Fruit fly (Drosophila melanogaster): ENCODE data around the gene CG14974.

Gene CG14974

DNA sequence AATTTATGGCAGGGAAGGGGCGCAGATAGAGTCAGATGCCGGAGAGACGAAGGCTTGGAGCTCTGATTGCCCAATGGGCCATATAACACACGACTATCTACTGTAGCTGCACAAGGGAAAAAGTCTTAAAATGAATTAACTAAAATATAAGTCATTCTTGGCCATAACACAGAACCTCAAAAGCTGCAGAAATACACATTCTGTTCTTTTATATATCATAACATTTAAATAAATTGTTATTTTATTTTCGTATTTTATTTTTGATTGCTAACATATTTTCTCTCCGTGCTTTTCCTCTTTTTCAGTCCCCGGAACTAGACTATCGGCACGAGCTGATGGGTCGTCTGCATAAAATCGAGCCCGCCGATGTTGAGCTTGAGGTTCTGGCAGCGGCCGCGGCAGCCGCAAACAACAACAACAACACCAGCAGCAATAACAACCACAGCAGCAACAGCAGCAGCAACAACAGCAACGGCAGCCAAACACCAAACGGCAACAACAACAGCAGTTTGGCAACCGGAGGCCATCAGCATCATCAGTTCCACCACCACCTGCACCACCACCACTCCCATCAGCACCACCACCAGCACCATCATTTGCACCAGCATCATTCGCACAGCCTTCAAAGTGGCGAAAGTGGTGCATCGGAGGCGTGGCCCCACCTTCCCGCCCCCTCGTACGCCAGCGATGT is 23.6 kb upstream of the CG14974 start (continued):
- TF ChIP-seq Antp (GFP tag; optimal IDR thresholded peaks at IDR 0.05): no peak
- no peak for TF ChIP-seq pita (GFP tag; optimal IDR thresholded peaks at IDR 0.05)
- TF ChIP-seq CG32772 (GFP tag; IDR thresholded peaks at IDR 0.05): no peak
- TF ChIP-seq kay (GFP tag; optimal IDR thresholded peaks at IDR 0.05): no peak
- TF ChIP-seq fru (optimal IDR thresholded peaks at IDR 0.05): no peak
- TF ChIP-seq CG15011 (GFP tag; optimal IDR thresholded peaks at IDR 0.05): no peak
- no peak for TF ChIP-seq Kr (GFP tag; optimal IDR thresholded peaks at IDR 0.05)
- TF ChIP-seq emc (GFP tag; optimal IDR thresholded peaks at IDR 0.05): no peak
- TF ChIP-seq CG6791 (GFP tag; IDR thresholded peaks at IDR 0.05; ENCODE audit: partially characterized antibody): no peak
- no peak for TF ChIP-seq CG7271 (tag; optimal IDR thresholded peaks at IDR 0.05)
- no peak for TF ChIP-seq prd (optimal IDR thresholded peaks at IDR 0.05)
- TF ChIP-seq prd (GFP tag; IDR thresholded peaks at IDR 0.05): peak; percentile 18; the same call in 1 of the 3 replicates
- no peak for TF ChIP-seq grn (GFP tag; optimal IDR thresholded peaks at IDR 0.05)
- TF ChIP-seq CG18476 (GFP tag; optimal IDR thresholded peaks at IDR 0.05): no peak
- no peak for TF ChIP-seq CG8359 (GFP tag; optimal IDR thresholded peaks at IDR 0.05; ENCODE audit: borderline replicate concordance)
- TF ChIP-seq Ada2b (GFP tag; IDR thresholded peaks at IDR 0.05): no peak
- TF ChIP-seq CG8924 (tag; optimal IDR thresholded peaks at IDR 0.05): no peak
- peak; percentile 22 for TF ChIP-seq az2 (GFP tag; optimal IDR thresholded peaks at IDR 0.05)
- TF ChIP-seq mld (GFP tag; IDR thresholded peaks at IDR 0.05; ENCODE audit: partially characterized antibody): no peak
- peak; percentile 9 for TF ChIP-seq CG1603 (tag; optimal IDR thresholded peaks at IDR 0.05)
- TF ChIP-seq bbx (GFP tag; IDR thresholded peaks at IDR 0.05; ENCODE audit: partially characterized antibody): no peak
- no peak for TF ChIP-seq sim (GFP tag; IDR thresholded peaks at IDR 0.05)
- TF ChIP-seq CG6689 (GFP tag; IDR thresholded peaks at IDR 0.05): peak; percentile 5; the same call in 1 of the 2 replicates
- no peak for TF ChIP-seq CG17328 (GFP tag; IDR thresholded peaks at IDR 0.05)
- TF ChIP-seq zf30C (GFP tag; optimal IDR thresholded peaks at IDR 0.05): no peak
- TF ChIP-seq rib (GFP tag; IDR thresholded peaks at IDR 0.05): no peak
- peak; percentile 20 for TF ChIP-seq ATbp (GFP tag; optimal IDR thresholded peaks at IDR 0.05)
- TF ChIP-seq grau (tag; optimal IDR thresholded peaks at IDR 0.05): peak; percentile 26
- no peak for TF ChIP-seq sc (optimal IDR thresholded peaks at IDR 0.05)
- TF ChIP-seq sc (GFP tag; optimal IDR thresholded peaks at IDR 0.05): no peak
- TF ChIP-seq CG2889 (GFP tag; IDR thresholded peaks at IDR 0.05): no peak
- TF ChIP-seq CG6854 (GFP tag; optimal IDR thresholded peaks at IDR 0.05): no peak
- no peak for TF ChIP-seq tio (GFP tag; optimal IDR thresholded peaks at IDR 0.05)
- no peak for TF ChIP-seq HmgD (GFP tag; optimal IDR thresholded peaks at IDR 0.05)
- TF ChIP-seq amos (GFP tag; IDR thresholded peaks at IDR 0.05; ENCODE audit: partially characterized antibody): no peak
- TF ChIP-seq knrl (GFP tag; IDR thresholded peaks at IDR 0.05; ENCODE audit: partially characterized antibody): no peak
- TF ChIP-seq Abd-B (GFP tag; optimal IDR thresholded peaks at IDR 0.05): peak; percentile 14
- TF ChIP-seq CG3995 (GFP tag; optimal IDR thresholded peaks at IDR 0.05): no peak
- peak; percentile 1 for TF ChIP-seq CG7556 (GFP tag; optimal IDR thresholded peaks at IDR 0.05)
- TF ChIP-seq her (GFP tag; optimal IDR thresholded peaks at IDR 0.05): no peak
- TF ChIP-seq unc-4 (GFP tag; IDR thresholded peaks at IDR 0.05; ENCODE audit: partially characterized antibody): no peak
- TF ChIP-seq CG3407 (GFP tag; optimal IDR thresholded peaks at IDR 0.05): no peak
- TF ChIP-seq CG4424 (GFP tag; optimal IDR thresholded peaks at IDR 0.05): no peak
- no peak for TF ChIP-seq luna (GFP tag; optimal IDR thresholded peaks at IDR 0.05)
- TF ChIP-seq Scr (GFP tag; IDR thresholded peaks at IDR 0.05; ENCODE audit: partially characterized antibody): no peak
- no peak for TF ChIP-seq Myb (GFP tag; optimal IDR thresholded peaks at IDR 0.05)
- no peak for TF ChIP-seq onecut (GFP tag; IDR thresholded peaks at IDR 0.05)
- TF ChIP-seq dpn (GFP tag; optimal IDR thresholded peaks at IDR 0.05): no peak
- 0 out of 2 replicates have a peak, but pooled peaks have one; percentile 5 for TF ChIP-seq dimm (GFP tag; IDR thresholded peaks at IDR 0.05)
- TF ChIP-seq CG18011 (GFP tag; optimal IDR thresholded peaks at IDR 0.05): no peak

All from whole organism, embryonic.